Worm (Caenorhabditis elegans) whole organism, mixed stage, embryonic: Measurements from ENCODE around the gene K09A9.6.

Experiments used
- bed-3 ChIP-seq: fragments of 200-800 bp; sonication (Bioruptor generic); optimal IDR thresholded peaks from 3 replicates; lab custom pipeline; 2018; ENCODE audit warnings: mild to moderate bottlenecking, missing genetic modification characterization, moderate library complexity, missing compliant biosample characterization
- blmp-1 ChIP-seq: fragments of 150-350 bp; optimal IDR thresholded peaks from 2 replicates; lab custom pipeline; 2014; ENCODE audit warnings: missing biosample characterization, missing genetic modification characterization
- ceh-39 ChIP-seq: fragments of 150-350 bp; optimal IDR thresholded peaks from 2 replicates; lab custom pipeline; 2014; ENCODE audit warnings: missing biosample characterization, missing genetic modification characterization
- ceh-83 ChIP-seq: fragments of 200-800 bp; sonication (Bioruptor generic); optimal IDR thresholded peaks from 2 replicates; lab custom pipeline; 2018; ENCODE audit warnings: mild to moderate bottlenecking, missing genetic modification characterization, missing compliant biosample characterization
- ces-1 ChIP-seq: fragments of 150-350 bp; optimal IDR thresholded peaks from 2 replicates; lab custom pipeline; 2014; ENCODE audit warnings: missing biosample characterization, missing genetic modification reagents, missing genetic modification characterization
- cnd-1 ChIP-seq: fragments of 200-800 bp; sonication (Bioruptor generic); optimal IDR thresholded peaks from 2 replicates; lab custom pipeline; 2018; ENCODE audit warnings: mild to moderate bottlenecking, missing genetic modification characterization, missing compliant biosample characterization
- drap-1 ChIP-seq: fragments of 200-800 bp; sonication (Bioruptor generic); optimal IDR thresholded peaks from 3 replicates; lab custom pipeline; 2018; ENCODE audit warnings: mild to moderate bottlenecking, missing genetic modification characterization, missing compliant biosample characterization
- elt-1 ChIP-seq: sonication (generic microtip); optimal IDR thresholded peaks from 2 replicates; lab custom pipeline; 2017; ENCODE audit warnings: missing genetic modification characterization, mild to moderate bottlenecking, missing compliant biosample characterization, antibody characterized with exemption, moderate library complexity, borderline replicate concordance; ENCODE audit not compliant: insufficient read depth
- elt-3 ChIP-seq: fragments of 150-350 bp; optimal IDR thresholded peaks from 2 replicates; lab custom pipeline; 2014; ENCODE audit warnings: missing biosample characterization, missing genetic modification characterization
- flh-1 ChIP-seq: fragments of 200-800 bp; sonication (Bioruptor generic); optimal IDR thresholded peaks from 2 replicates; lab custom pipeline; 2018; ENCODE audit warnings: mild to moderate bottlenecking, missing genetic modification characterization, moderate library complexity, missing compliant biosample characterization
- ham-2 ChIP-seq: fragments of 200-800 bp; sonication (Bioruptor generic); optimal IDR thresholded peaks from 2 replicates; lab custom pipeline; 2018; ENCODE audit warnings: mild to moderate bottlenecking, missing genetic modification characterization, missing compliant biosample characterization
- hlh-1 ChIP-seq: fragments of 150-350 bp; optimal IDR thresholded peaks from 2 replicates; lab custom pipeline; 2014; ENCODE audit warnings: missing biosample characterization, missing genetic modification reagents, missing genetic modification characterization
- lin-13 ChIP-seq: fragments of 150-350 bp; optimal IDR thresholded peaks from 2 replicates; lab custom pipeline; 2014; ENCODE audit warnings: missing biosample characterization, missing genetic modification characterization
- lin-32 ChIP-seq: fragments of 200-800 bp; sonication (Bioruptor generic); optimal IDR thresholded peaks from 2 replicates; lab custom pipeline; 2018; ENCODE audit warnings: mild to moderate bottlenecking, missing genetic modification characterization, missing compliant biosample characterization
- lsy-2 ChIP-seq: fragments of 150-350 bp; optimal IDR thresholded peaks from 2 replicates; lab custom pipeline; 2014; ENCODE audit warnings: missing biosample characterization, missing genetic modification characterization
- mab-5 ChIP-seq: fragments of 150-350 bp; optimal IDR thresholded peaks from 2 replicates; lab custom pipeline; 2014; ENCODE audit warnings: missing biosample characterization, missing genetic modification characterization
- mep-1 ChIP-seq: fragments of 150-350 bp; optimal IDR thresholded peaks from 2 replicates; lab custom pipeline; 2017; ENCODE audit warnings: missing biosample characterization, missing genetic modification reagents, missing genetic modification characterization, inconsistent platforms
- mls-2 ChIP-seq: sonication (generic microtip); optimal IDR thresholded peaks from 2 replicates; lab custom pipeline; 2016; ENCODE audit warnings: mild to moderate bottlenecking, missing genetic modification characterization, moderate library complexity, missing compliant biosample characterization
- nhr-12 ChIP-seq: fragments of 150-350 bp; optimal IDR thresholded peaks from 2 replicates; lab custom pipeline; 2014; ENCODE audit warnings: missing biosample characterization, missing genetic modification characterization
- nhr-237 ChIP-seq: fragments of 150-350 bp; optimal IDR thresholded peaks from 2 replicates; lab custom pipeline; 2014; ENCODE audit warnings: missing biosample characterization, missing genetic modification characterization
- nhr-76 ChIP-seq: sonication (generic microtip); optimal IDR thresholded peaks from 2 replicates; lab custom pipeline; 2017; ENCODE audit warnings: missing biosample characterization, missing genetic modification characterization
- pha-4 ChIP-seq: fragments of 150-350 bp; optimal IDR thresholded peaks from 2 replicates; lab custom pipeline; 2018; ENCODE audit warnings: missing biosample characterization, missing genetic modification reagents, missing genetic modification characterization
- sem-2 ChIP-seq: fragments of 200-800 bp; sonication (Bioruptor generic); optimal IDR thresholded peaks from 2 replicates; lab custom pipeline; 2018; ENCODE audit warnings: mild to moderate bottlenecking, missing genetic modification characterization, missing compliant biosample characterization
- snpc-4 ChIP-seq: fragments of 150-350 bp; optimal IDR thresholded peaks from 2 replicates; lab custom pipeline; 2014; ENCODE audit warnings: missing biosample characterization, missing genetic modification characterization
- sptf-1 ChIP-seq: sonication (generic microtip); optimal IDR thresholded peaks from 2 replicates; lab custom pipeline; 2017; ENCODE audit warnings: mild to moderate bottlenecking, missing genetic modification characterization, moderate library complexity, missing compliant biosample characterization
- tbx-8 ChIP-seq: fragments of 200-800 bp; sonication (Bioruptor generic); optimal IDR thresholded peaks from 2 replicates; lab custom pipeline; 2018; ENCODE audit warnings: mild to moderate bottlenecking, missing genetic modification characterization, moderate library complexity, missing compliant biosample characterization
- unc-120 ChIP-seq: sonication (generic microtip); optimal IDR thresholded peaks from 2 replicates; lab custom pipeline; 2017; ENCODE audit warnings: missing genetic modification characterization, missing compliant biosample characterization; ENCODE audit not compliant: poor library complexity, severe bottlenecking
- unc-39 ChIP-seq: fragments of 150-350 bp; optimal IDR thresholded peaks from 2 replicates; lab custom pipeline; 2014; ENCODE audit warnings: missing biosample characterization, missing genetic modification characterization
- unc-62 ChIP-seq: fragments of 150-350 bp; optimal IDR thresholded peaks from 2 replicates; lab custom pipeline; 2014; ENCODE audit warnings: missing biosample characterization, missing genetic modification reagents, missing genetic modification characterization
- zip-8 ChIP-seq: fragments of 150-350 bp; optimal IDR thresholded peaks from 2 replicates; lab custom pipeline; 2014; ENCODE audit warnings: missing biosample characterization, missing genetic modification characterization
- ztf-11 ChIP-seq: fragments of 150-350 bp; optimal IDR thresholded peaks from 2 replicates; lab custom pipeline; 2014; ENCODE audit warnings: missing biosample characterization, missing genetic modification characterization

K09A9.6 gene

DNA sequence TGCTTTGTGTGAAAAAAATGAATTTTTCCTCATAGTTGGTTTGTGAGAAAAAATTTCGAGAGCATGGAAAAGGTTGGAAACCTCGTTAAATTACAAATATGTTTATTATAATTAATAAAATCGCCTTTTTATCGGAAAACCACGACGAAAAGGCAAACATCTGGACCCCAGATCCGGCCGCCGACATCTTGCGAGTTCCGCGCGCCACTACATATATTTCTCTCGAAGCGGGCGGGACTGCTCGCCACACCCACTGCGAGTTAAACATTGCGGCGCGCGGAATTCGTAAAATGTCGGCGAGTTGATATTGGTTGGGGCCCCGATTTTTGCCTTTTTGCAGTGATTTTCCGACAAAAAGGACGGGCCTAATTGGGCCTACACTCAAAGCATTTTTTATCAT is 17.6 kb upstream of the K09A9.6 start:
- TF ChIP-seq unc-39 (no peak), ztf-11 (tag; lab: Kevin White, UChicago) (no peak), ceh-83 (GFP tag; lab: Kevin White, UChicago) (no peak), unc-120 (tag; lab: Kevin White, UChicago) (no peak), lin-32 (no peak), nhr-12 (no peak), nhr-76 (tag; lab: Kevin White, UChicago) (no peak), tbx-8 (GFP tag; lab: Kevin White, UChicago) (no peak), pha-4 (tag; lab: Kevin White, UChicago) (no peak), bed-3 (no peak)

DNA sequence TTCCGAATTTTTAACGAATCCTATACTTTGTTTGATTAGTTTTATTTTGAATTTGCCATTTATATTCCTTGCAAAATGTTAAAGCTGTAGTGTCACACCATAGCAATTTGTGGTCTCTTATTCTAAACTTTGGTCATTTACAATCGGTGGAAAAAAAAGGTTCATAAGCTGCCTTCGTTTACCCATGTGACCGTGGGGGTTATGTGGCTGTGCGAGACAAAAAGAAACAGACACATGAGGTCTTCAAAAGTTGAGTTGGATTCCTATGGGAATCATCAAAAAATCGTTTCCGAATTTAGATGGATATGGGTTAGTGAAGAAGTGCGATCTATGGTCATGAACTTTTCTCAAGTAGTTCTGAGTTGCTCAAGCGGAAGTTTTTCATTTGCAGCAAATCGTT is 12.7 kb upstream of the K09A9.6 start:
- no peak for TF ChIP-seq nhr-76 (tag; lab: Kevin White, UChicago)
- no peak for TF ChIP-seq mls-2
- TF ChIP-seq elt-1: no peak
- no peak for TF ChIP-seq ham-2 (GFP tag; lab: Kevin White, UChicago)
- TF ChIP-seq mep-1 (tag; lab: Kevin White, UChicago): no peak
- TF ChIP-seq tbx-8 (GFP tag; lab: Kevin White, UChicago): no peak
- TF ChIP-seq sptf-1 (tag; lab: Kevin White, UChicago): no peak
- no peak for TF ChIP-seq unc-62 (GFP tag; lab: Kevin White, UChicago)
- TF ChIP-seq ceh-83 (GFP tag; lab: Kevin White, UChicago): no peak
- TF ChIP-seq bed-3: no peak
- TF ChIP-seq drap-1: no peak
- no peak for TF ChIP-seq zip-8 (tag; lab: Kevin White, UChicago)
- TF ChIP-seq ztf-11 (tag; lab: Kevin White, UChicago): no peak
- no peak for TF ChIP-seq sem-2
- TF ChIP-seq unc-120 (tag; lab: Kevin White, UChicago): no peak
- no peak for TF ChIP-seq nhr-237
- TF ChIP-seq lsy-2: no peak
- TF ChIP-seq unc-39: no peak

ce11 chrX:15566640-15567039 is 10.4 kb upstream of the K09A9.6 start:
- TF ChIP-seq nhr-237 (no peak), nhr-12 (no peak), mls-2 (peak; percentile 48), ces-1 (peak; percentile 20), elt-1 (no peak), mab-5 (tag; lab: Kevin White, UChicago) (no peak), sptf-1 (tag; lab: Kevin White, UChicago) (peak; percentile 39), snpc-4 (no peak)

DNA sequence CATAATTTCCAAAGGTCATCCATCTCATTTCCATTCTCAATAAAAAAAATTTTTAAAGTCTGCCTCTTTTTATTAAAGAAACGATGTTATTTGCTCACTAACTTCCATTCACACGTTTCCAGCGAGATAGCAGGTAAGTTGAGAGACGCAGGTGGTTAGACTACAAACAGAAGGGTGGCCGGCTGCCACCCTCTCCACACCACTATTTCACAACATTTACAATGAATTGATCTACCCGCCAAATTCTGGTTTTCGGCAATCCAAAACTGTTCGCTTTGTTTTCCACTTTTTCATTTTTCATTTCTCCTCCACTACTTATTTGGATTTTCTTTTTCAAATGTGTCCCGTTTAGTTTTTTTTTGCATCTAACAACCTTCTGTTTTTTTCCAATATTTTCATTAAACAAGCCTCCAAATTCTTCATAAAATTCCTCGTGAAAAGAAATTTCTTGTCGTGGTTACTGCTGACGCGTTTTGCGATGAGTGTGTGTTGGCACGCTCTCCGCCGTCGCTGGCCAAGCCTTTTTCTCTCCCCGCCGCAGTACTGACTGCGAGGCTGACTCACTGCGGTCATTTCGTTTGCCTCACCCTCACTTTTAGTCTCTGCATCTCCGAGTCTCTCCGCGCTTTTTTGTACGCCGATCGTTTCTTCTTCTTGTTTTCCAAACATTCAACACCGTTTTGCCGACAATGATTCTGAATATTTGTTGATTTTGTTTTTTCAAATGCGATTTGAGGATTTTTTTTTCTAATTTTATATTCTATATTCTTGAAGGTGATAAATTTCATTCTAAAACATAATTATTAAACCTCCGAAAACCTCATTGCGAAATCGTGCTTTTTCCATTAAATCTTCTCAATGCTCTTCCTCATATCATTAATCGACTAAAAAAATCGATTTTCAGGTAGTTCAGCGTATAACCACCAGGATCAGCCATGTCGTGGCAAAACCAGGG is 8.8 kb upstream of the K09A9.6 start, which contains the start of gene dyn-1:
Gene dyn-1, plus strand, starts transcription at position 905 of the 955 bp plus-strand sequence.
- TF ChIP-seq cnd-1: peak; percentile 33
- peak; percentile 31 for TF ChIP-seq lin-13 (tag; lab: Kevin White, UChicago)
- TF ChIP-seq nhr-237: no peak
- TF ChIP-seq ces-1: peak; percentile 18
- no peak for TF ChIP-seq nhr-76 (tag; lab: Kevin White, UChicago)
- peak; percentile 42 for TF ChIP-seq ham-2 (GFP tag; lab: Kevin White, UChicago)
- peak; percentile 42 for TF ChIP-seq unc-120 (tag; lab: Kevin White, UChicago)
- no peak for TF ChIP-seq elt-1

ce11 chrX:15569633-15570032 is 7.4 kb upstream of the K09A9.6 start:
- TF ChIP-seq tbx-8 (GFP tag; lab: Kevin White, UChicago): no peak
- TF ChIP-seq ham-2 (GFP tag; lab: Kevin White, UChicago): no peak
- no peak for TF ChIP-seq flh-1 (GFP tag; lab: Kevin White, UChicago)
- no peak for TF ChIP-seq ces-1
- TF ChIP-seq hlh-1 (tag; lab: Kevin White, UChicago): no peak
- no peak for TF ChIP-seq ceh-39
- no peak for TF ChIP-seq nhr-237
- TF ChIP-seq snpc-4: no peak
- TF ChIP-seq sem-2: no peak
- no peak for TF ChIP-seq blmp-1 (tag; lab: Kevin White, UChicago)
- no peak for TF ChIP-seq mep-1 (tag; lab: Kevin White, UChicago)
- no peak for TF ChIP-seq mab-5 (tag; lab: Kevin White, UChicago)
- TF ChIP-seq sptf-1 (tag; lab: Kevin White, UChicago): no peak
- no peak for TF ChIP-seq drap-1
- no peak for TF ChIP-seq lsy-2
- TF ChIP-seq nhr-12: no peak
- TF ChIP-seq elt-3 (tag; lab: Kevin White, UChicago): no peak
